Fruit fly (Drosophila melanogaster) whole organism, embryonic: ENCODE data around the gene Mer.

Source experiments
- Ada2b ChIP-seq: fragments of 200-800 bp; sonication (Bioruptor generic); IDR thresholded peaks from 2 replicates; pipeline ENCODE4 v1.3.6; 2022; ENCODE audit warnings: missing biosample characterization, missing genetic modification characterization
- CG10979 ChIP-seq: fragments of 200-800 bp; sonication (Bioruptor generic); optimal IDR thresholded peaks from 2 replicates; lab custom pipeline; 2018; ENCODE audit warnings: missing biosample characterization, mild to moderate bottlenecking, missing genetic modification characterization, moderate library complexity
- CG13624 ChIP-seq: fragments of 200-800 bp; sonication (Bioruptor generic); optimal IDR thresholded peaks from 2 replicates; lab custom pipeline; 2016; ENCODE audit warnings: missing biosample characterization, missing genetic modification characterization
- CG13775 ChIP-seq: fragments of 200-800 bp; sonication (Bioruptor generic); optimal IDR thresholded peaks from 3 replicates; lab custom pipeline; 2017; ENCODE audit warnings: missing biosample characterization, mild to moderate bottlenecking, missing genetic modification characterization
- CG15269 ChIP-seq: fragments of 200-800 bp; sonication (Bioruptor generic); optimal IDR thresholded peaks from 2 replicates; lab custom pipeline; 2018; ENCODE audit warnings: missing biosample characterization, mild to moderate bottlenecking, missing genetic modification characterization, moderate library complexity
- CG17568 ChIP-seq: fragments of 200-800 bp; sonication (Bioruptor generic); optimal IDR thresholded peaks from 2 replicates; lab custom pipeline; 2018; ENCODE audit warnings: missing biosample characterization, mild to moderate bottlenecking, missing genetic modification characterization, moderate library complexity
- CG31441 ChIP-seq: fragments of 200-800 bp; sonication (Bioruptor generic); IDR thresholded peaks from 2 replicates; pipeline ENCODE4 v1.3.6; 2022; ENCODE audit warnings: missing biosample characterization, missing genetic modification characterization
- CG3407 ChIP-seq: fragments of 200-800 bp; sonication (Bioruptor generic); optimal IDR thresholded peaks from 2 replicates; lab custom pipeline; 2018; ENCODE audit warnings: missing biosample characterization, mild to moderate bottlenecking, missing genetic modification characterization
- CG34224 ChIP-seq: fragments of 200-800 bp; sonication (Bioruptor generic); IDR thresholded peaks from 3 replicates; pipeline ENCODE4 v1.3.6; 2022; ENCODE audit warnings: missing biosample characterization, missing genetic modification characterization; ENCODE audit not compliant: partially characterized antibody
- CG34422 ChIP-seq: fragments of 200-800 bp; sonication (Bioruptor generic); IDR thresholded peaks from 3 replicates; pipeline ENCODE4 v1.3.6; 2022; ENCODE audit warnings: missing biosample characterization, missing genetic modification characterization
- CG4424 ChIP-seq: fragments of 200-800 bp; sonication (Bioruptor generic); optimal IDR thresholded peaks from 3 replicates; lab custom pipeline; 2016; ENCODE audit warnings: missing biosample characterization, missing genetic modification characterization
- CG5953 ChIP-seq: fragments of 200-800 bp; sonication (Bioruptor generic); IDR thresholded peaks from 2 replicates; pipeline ENCODE4 v1.3.6; 2022; ENCODE audit warnings: missing biosample characterization, missing genetic modification characterization
- CG7271 ChIP-seq: fragments of 200-800 bp; sonication (Bioruptor generic); optimal IDR thresholded peaks from 2 replicates; lab custom pipeline; 2018; ENCODE audit warnings: missing biosample characterization, mild to moderate bottlenecking, missing genetic modification characterization, moderate library complexity
- CG7372 ChIP-seq: fragments of 200-800 bp; sonication (Bioruptor generic); IDR thresholded peaks from 2 replicates; pipeline ENCODE4 v1.3.6; 2022; ENCODE audit warnings: missing biosample characterization, missing genetic modification characterization
- CG7928 ChIP-seq: fragments of 200-800 bp; sonication (Bioruptor generic); optimal IDR thresholded peaks from 2 replicates; lab custom pipeline; 2017; ENCODE audit warnings: missing biosample characterization, mild to moderate bottlenecking, missing genetic modification characterization
- CG8281 ChIP-seq: fragments of 200-800 bp; sonication (Bioruptor generic); optimal IDR thresholded peaks from 2 replicates; lab custom pipeline; 2018; ENCODE audit warnings: missing biosample characterization, mild to moderate bottlenecking, missing genetic modification characterization, moderate library complexity
- CG8765 ChIP-seq: fragments of 200-800 bp; sonication (Bioruptor generic); IDR thresholded peaks from 2 replicates; pipeline ENCODE4 v1.3.6; 2022; ENCODE audit warnings: missing biosample characterization, missing genetic modification characterization
- CG9609 ChIP-seq: fragments of 200-800 bp; sonication (Bioruptor generic); optimal IDR thresholded peaks from 3 replicates; lab custom pipeline; 2016; ENCODE audit warnings: missing biosample characterization, missing genetic modification characterization
- D ChIP-seq, 2 experiments: fragments of 200-800 bp in 1 of 2; fragments of >200 bp in 1 of 2; sonication (Bioruptor generic) in 1 of 2; optimal IDR thresholded peaks; 2 replicates in 1 of 2; 3 replicates in 1 of 2; lab custom pipeline; 2017; ENCODE audit warnings: mild to moderate bottlenecking in 1 of 2, missing biosample characterization in 1 of 2, missing genetic modification characterization in 1 of 2, missing genetic modification reagents in 1 of 2
- D19A ChIP-seq: fragments of 200-800 bp; optimal IDR thresholded peaks from 3 replicates; lab custom pipeline; 2019; ENCODE audit warnings: missing biosample characterization, mild to moderate bottlenecking, missing genetic modification characterization, moderate library complexity
- Dip2 ChIP-seq: fragments of 200-800 bp; sonication (Bioruptor generic); IDR thresholded peaks from 2 replicates; pipeline ENCODE4 v1.3.6; 2022; ENCODE audit warnings: missing biosample characterization, missing genetic modification characterization
- E2f1 ChIP-seq: fragments of 200-800 bp; sonication (Bioruptor generic); IDR thresholded peaks from 2 replicates; pipeline ENCODE4 v1.3.6; 2022; ENCODE audit warnings: missing biosample characterization, missing genetic modification characterization
- Ets97D ChIP-seq: fragments of 200-800 bp; sonication (Bioruptor generic); optimal IDR thresholded peaks from 3 replicates; lab custom pipeline; 2016; ENCODE audit warnings: missing biosample characterization, missing genetic modification characterization
- Gug ChIP-seq: fragments of 200-800 bp; sonication (Bioruptor generic); IDR thresholded peaks from 4 replicates; pipeline ENCODE4 v1.3.6; 2022; ENCODE audit warnings: missing biosample characterization, missing genetic modification characterization
- HHEX ChIP-seq: fragments of 200-800 bp; sonication (Bioruptor generic); optimal IDR thresholded peaks from 3 replicates; lab custom pipeline; 2017; ENCODE audit warnings: missing biosample characterization, mild to moderate bottlenecking, missing genetic modification characterization, missing genetic modification reagents
- HLH4C ChIP-seq: fragments of 200-800 bp; sonication (Bioruptor generic); IDR thresholded peaks from 3 replicates; pipeline ENCODE4 v1.3.6; 2022; ENCODE audit warnings: missing biosample characterization, missing genetic modification characterization; ENCODE audit not compliant: partially characterized antibody
- MTF-1 ChIP-seq: fragments of 200-800 bp; sonication (Bioruptor generic); optimal IDR thresholded peaks from 2 replicates; lab custom pipeline; 2018; ENCODE audit warnings: missing biosample characterization, mild to moderate bottlenecking, missing genetic modification characterization, borderline replicate concordance
- Sin3A ChIP-seq: fragments of >200 bp; optimal IDR thresholded peaks from 2 replicates; lab custom pipeline; 2018
- aop ChIP-seq: fragments of 200-800 bp; sonication (Bioruptor generic); IDR thresholded peaks from 2 replicates; pipeline ENCODE4 v1.3.6; 2022; ENCODE audit warnings: missing biosample characterization, missing genetic modification characterization
- cato ChIP-seq: fragments of 200-800 bp; sonication (Bioruptor generic); optimal IDR thresholded peaks from 2 replicates; lab custom pipeline; 2016; ENCODE audit warnings: missing biosample characterization, missing genetic modification characterization, borderline replicate concordance
- croc ChIP-seq: fragments of 200-800 bp; sonication (Bioruptor generic); conservative IDR thresholded peaks from 3 replicates; pipeline ENCODE4 v1.3.6; 2022; ENCODE audit warnings: missing biosample characterization, missing genetic modification characterization
- crol ChIP-seq: fragments of 200-800 bp; sonication (Bioruptor generic); IDR thresholded peaks from 2 replicates; pipeline ENCODE4 v1.3.6; 2022; ENCODE audit warnings: missing biosample characterization, missing genetic modification characterization
- dpn ChIP-seq, 2 experiments: fragments of 200-800 bp; sonication (Bioruptor generic); optimal IDR thresholded peaks; 3 replicates each; lab custom pipeline; 2016; ENCODE audit warnings: missing biosample characterization in 2 of 2, missing genetic modification characterization in 2 of 2
- exex ChIP-seq: fragments of 200-800 bp; sonication (Bioruptor generic); optimal IDR thresholded peaks from 4 replicates; lab custom pipeline; 2018; ENCODE audit warnings: missing biosample characterization, mild to moderate bottlenecking, missing genetic modification characterization, moderate library complexity
- gce ChIP-seq: fragments of 200-800 bp; sonication (Bioruptor generic); IDR thresholded peaks from 3 replicates; pipeline ENCODE4 v1.3.6; 2022; ENCODE audit warnings: missing biosample characterization, missing genetic modification characterization
- gro ChIP-seq: fragments of 200-800 bp; sonication (Bioruptor generic); optimal IDR thresholded peaks from 2 replicates; lab custom pipeline; 2016; ENCODE audit warnings: missing biosample characterization, missing genetic modification characterization
- h ChIP-seq: fragments of >200 bp; optimal IDR thresholded peaks from 2 replicates; lab custom pipeline; 2017
- her ChIP-seq: fragments of 200-800 bp; sonication (Bioruptor generic); optimal IDR thresholded peaks from 2 replicates; lab custom pipeline; 2016; ENCODE audit warnings: missing biosample characterization, missing genetic modification characterization
- inv ChIP-seq: fragments of 200-800 bp; sonication (Bioruptor generic); IDR thresholded peaks from 2 replicates; pipeline ENCODE4 v1.3.6; 2022; ENCODE audit warnings: missing biosample characterization, missing genetic modification characterization; ENCODE audit not compliant: partially characterized antibody
- lmd ChIP-seq: fragments of 200-800 bp; sonication (Bioruptor generic); IDR thresholded peaks from 2 replicates; pipeline ENCODE4 v1.3.6; 2022; ENCODE audit warnings: missing biosample characterization, missing genetic modification characterization
- odd ChIP-seq: fragments of 200-800 bp; sonication (Bioruptor generic); optimal IDR thresholded peaks from 2 replicates; lab custom pipeline; 2017; ENCODE audit warnings: missing biosample characterization, mild to moderate bottlenecking, missing genetic modification characterization
- repo ChIP-seq: fragments of 200-800 bp; sonication (Bioruptor generic); optimal IDR thresholded peaks from 2 replicates; lab custom pipeline; 2016; ENCODE audit warnings: missing biosample characterization, missing genetic modification characterization
- sc ChIP-seq, 3 experiments: fragments of >200 bp in 2 of 3; fragments of 200-800 bp in 1 of 3; sonication (Bioruptor generic) in 1 of 3; optimal IDR thresholded peaks; 2 replicates in 2 of 3; 3 replicates in 1 of 3; lab custom pipeline; 2017; ENCODE audit warnings: mild to moderate bottlenecking in 1 of 3, missing biosample characterization in 1 of 3, missing genetic modification characterization in 1 of 3, missing genetic modification reagents in 1 of 3
- schlank ChIP-seq: fragments of 200-800 bp; sonication (Bioruptor generic); optimal IDR thresholded peaks from 2 replicates; lab custom pipeline; 2018; ENCODE audit warnings: missing biosample characterization, mild to moderate bottlenecking, missing genetic modification characterization
- sqz ChIP-seq: fragments of 200-800 bp; sonication (Bioruptor generic); optimal IDR thresholded peaks from 3 replicates; lab custom pipeline; 2018; ENCODE audit warnings: missing biosample characterization, mild to moderate bottlenecking, missing genetic modification characterization
- tgo ChIP-seq: fragments of 200-800 bp; sonication (Bioruptor generic); IDR thresholded peaks from 3 replicates; pipeline ENCODE4 v1.3.6; 2022; ENCODE audit warnings: missing biosample characterization, missing genetic modification characterization
- tin ChIP-seq: fragments of 200-800 bp; sonication (Bioruptor generic); optimal IDR thresholded peaks from 3 replicates; lab custom pipeline; 2016; ENCODE audit warnings: missing biosample characterization, missing genetic modification characterization
- usp ChIP-seq: fragments of >200 bp; optimal IDR thresholded peaks from 2 replicates; lab custom pipeline; 2017; ENCODE audit warnings: missing biosample characterization, missing genetic modification characterization
- zen2 ChIP-seq: fragments of 200-800 bp; sonication (Bioruptor generic); IDR thresholded peaks from 3 replicates; pipeline ENCODE4 v1.3.6; 2022; ENCODE audit warnings: missing biosample characterization, missing genetic modification characterization; ENCODE audit not compliant: partially characterized antibody

Mer gene

DNA sequence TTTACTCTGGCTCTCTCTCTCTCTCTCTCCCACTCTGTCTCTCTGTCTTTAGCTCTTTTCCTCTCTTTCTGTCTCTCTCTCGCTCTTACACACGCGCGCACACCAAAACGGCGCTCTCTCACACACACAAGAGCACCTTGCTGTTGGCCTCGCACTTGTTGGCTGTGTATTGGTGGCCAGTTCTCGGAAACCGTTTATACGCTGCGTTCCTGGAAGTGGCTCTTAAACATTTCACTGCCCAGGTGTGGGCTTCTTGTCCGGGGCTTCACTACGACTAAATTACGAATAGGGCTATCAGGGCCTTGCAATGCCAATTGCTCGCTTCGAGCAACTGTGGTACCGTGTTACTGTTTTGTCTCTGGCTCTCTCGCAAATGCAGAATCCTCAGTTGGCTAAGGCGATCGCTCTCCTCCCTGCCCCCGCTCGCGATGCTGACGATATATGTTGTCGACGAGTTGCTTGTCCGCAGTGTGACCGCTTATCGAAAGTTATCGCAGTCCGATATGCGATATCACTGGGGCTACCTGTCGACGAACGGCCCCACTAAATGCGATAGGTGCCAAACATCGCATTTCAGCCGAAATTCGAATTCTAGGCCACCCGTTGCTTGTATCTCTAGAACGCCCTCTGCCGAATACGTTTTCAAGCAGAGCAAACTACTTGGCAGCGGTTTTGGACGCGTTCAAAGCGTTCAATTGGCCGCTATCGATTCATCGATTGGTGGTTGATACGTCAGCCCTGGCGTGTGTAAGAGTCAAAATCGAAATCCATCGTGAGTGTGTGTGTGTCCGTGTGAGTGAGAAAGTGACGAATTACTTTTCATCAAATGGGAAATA, 10.0 kb downstream of the Mer start, which contains the start of the genes dome and Ubqn (continued):
- TF ChIP-seq crol (GFP tag; lab: Robert Waterston, UW) (peak; percentile 92), schlank (tag; lab: Kevin White, UChicago) (no peak), CG13624 (GFP tag; lab: Kevin White, UChicago) (peak; percentile 56), sc (optimal IDR thresholded peaks at IDR 0.05; lab: Kevin White, UChicago) (no peak), sc (GFP tag; optimal IDR thresholded peaks at IDR 0.05; lab: Kevin White, UChicago) (no peak), sqz (GFP tag; lab: Kevin White, UChicago) (no peak), CG17568 (GFP tag; lab: Kevin White, UChicago) (no peak), gce (0 out of 3 replicates have a peak, but pooled peaks have one; percentile 9), D (optimal IDR thresholded peaks at IDR 0.05; lab: Kevin White, UChicago) (peak; percentile 45), D (GFP tag; optimal IDR thresholded peaks at IDR 0.05; lab: Kevin White, UChicago) (no peak), zen2 (peak; percentile 68), CG13775 (GFP tag; lab: Kevin White, UChicago) (peak; percentile 16), tgo (GFP tag; lab: Robert Waterston, UW) (no peak), CG31441 (no peak), croc (GFP tag; lab: Robert Waterston, UW) (no peak), CG34422 (no peak), CG15269 (tag; lab: Kevin White, UChicago) (no peak), tin (GFP tag; lab: Kevin White, UChicago) (no peak), h (lab: Kevin White, UChicago) (no peak), CG10979 (tag; lab: Kevin White, UChicago) (no peak), CG7928 (GFP tag; lab: Kevin White, UChicago) (peak; percentile 94), CG4424 (peak; percentile 24), exex (tag; lab: Kevin White, UChicago) (no peak), aop (GFP tag; lab: Robert Waterston, UW) (no peak), CG3407 (GFP tag; lab: Kevin White, UChicago) (no peak), Dip2 (GFP tag; lab: Robert Waterston, UW) (no peak), CG7271 (tag; lab: Kevin White, UChicago) (no peak), usp (GFP tag; lab: Kevin White, UChicago) (no peak), CG9609 (GFP tag; lab: Kevin White, UChicago) (peak; percentile 28), CG34224 (GFP tag; lab: Robert Waterston, UW) (peak; percentile 84), HLH4C (GFP tag; lab: Robert Waterston, UW) (peak; percentile 96), lmd (GFP tag; lab: Robert Waterston, UW) (no peak), CG8765 (no peak), D19A (tag; lab: Kevin White, UChicago) (no peak), Ets97D (peak; percentile 68), Ada2b (GFP tag; lab: Robert Waterston, UW) (no peak), dpn (GFP tag; optimal IDR thresholded peaks at IDR 0.05; lab: Kevin White, UChicago) (peak in 1 of 2 experiments; percentile 30), repo (GFP tag; lab: Kevin White, UChicago) (no peak), cato (GFP tag; lab: Kevin White, UChicago) (no peak), inv (GFP tag; lab: Robert Waterston, UW) (peak; percentile 93), CG7372 (GFP tag; lab: Robert Waterston, UW) (no peak), her (GFP tag; lab: Kevin White, UChicago) (no peak), MTF-1 (no peak), HHEX (GFP tag; lab: Kevin White, UChicago) (no peak), CG5953 (no peak), E2f1 (GFP tag; lab: Robert Waterston, UW) (no peak), gro (GFP tag; lab: Kevin White, UChicago) (no peak), odd (GFP tag; lab: Kevin White, UChicago) (peak; percentile 11), Gug (GFP tag; lab: Robert Waterston, UW) (no peak), Sin3A (lab: Kevin White, UChicago) (peak; percentile 100), CG8281 (tag; lab: Kevin White, UChicago) (no peak)
